Fruit fly (Drosophila melanogaster) whole organism, embryonic: ENCODE measurements around the gene rtv.

ENCODE experiments used
- Bgb ChIP-seq: fragments of 200-800 bp; sonication (Bioruptor generic); IDR thresholded peaks from 2 replicates; pipeline ENCODE4 v1.3.6; 2022; ENCODE audit warnings: missing biosample characterization, missing genetic modification characterization; ENCODE audit not compliant: partially characterized antibody
- CG10321 ChIP-seq: fragments of 200-800 bp; sonication (Bioruptor generic); IDR thresholded peaks from 2 replicates; pipeline ENCODE4 v1.3.6; 2022; ENCODE audit warnings: missing biosample characterization, missing genetic modification characterization
- CG11504 ChIP-seq: fragments of 200-800 bp; sonication (Bioruptor generic); optimal IDR thresholded peaks from 3 replicates; lab custom pipeline; 2019; ENCODE audit warnings: missing biosample characterization, mild to moderate bottlenecking, missing genetic modification characterization, moderate library complexity
- CG13123 ChIP-seq: fragments of 200-800 bp; sonication (Bioruptor generic); optimal IDR thresholded peaks from 2 replicates; lab custom pipeline; 2016; ENCODE audit warnings: missing biosample characterization, missing genetic modification characterization
- CG13894 ChIP-seq: fragments of 200-800 bp; sonication (Bioruptor generic); optimal IDR thresholded peaks from 3 replicates; lab custom pipeline; 2018; ENCODE audit warnings: missing biosample characterization, mild to moderate bottlenecking, missing genetic modification characterization, moderate library complexity
- CG15601 ChIP-seq: fragments of 200-800 bp; sonication (Bioruptor generic); optimal IDR thresholded peaks from 3 replicates; lab custom pipeline; 2019; ENCODE audit warnings: missing biosample characterization, mild to moderate bottlenecking, missing genetic modification characterization, moderate library complexity
- CG17361 ChIP-seq: fragments of 200-800 bp; sonication (Bioruptor generic); IDR thresholded peaks from 3 replicates; pipeline ENCODE4 v1.3.6; 2022; ENCODE audit warnings: missing biosample characterization, missing genetic modification characterization
- CG33557 ChIP-seq: fragments of 200-800 bp; sonication (Bioruptor generic); optimal IDR thresholded peaks from 2 replicates; lab custom pipeline; 2019; ENCODE audit warnings: missing biosample characterization, mild to moderate bottlenecking, missing genetic modification characterization, moderate library complexity
- CG34376 ChIP-seq: fragments of 200-800 bp; sonication (Bioruptor generic); optimal IDR thresholded peaks from 2 replicates; lab custom pipeline; 2018; ENCODE audit warnings: missing biosample characterization, mild to moderate bottlenecking, missing genetic modification characterization
- CG4820 ChIP-seq: fragments of 200-800 bp; sonication (Bioruptor generic); optimal IDR thresholded peaks from 3 replicates; lab custom pipeline; 2016; ENCODE audit warnings: missing biosample characterization, missing genetic modification characterization
- CG5953 ChIP-seq: fragments of 200-800 bp; sonication (Bioruptor generic); IDR thresholded peaks from 2 replicates; pipeline ENCODE4 v1.3.6; 2022; ENCODE audit warnings: missing biosample characterization, missing genetic modification characterization
- CG6791 ChIP-seq: fragments of 200-800 bp; sonication (Bioruptor generic); IDR thresholded peaks from 3 replicates; pipeline ENCODE4 v1.3.6; 2022; ENCODE audit warnings: missing biosample characterization, missing genetic modification characterization; ENCODE audit not compliant: partially characterized antibody
- CG7745 ChIP-seq: fragments of 200-800 bp; sonication (Bioruptor generic); optimal IDR thresholded peaks from 2 replicates; lab custom pipeline; 2018; ENCODE audit warnings: missing biosample characterization, mild to moderate bottlenecking, missing genetic modification characterization, moderate library complexity
- CG7839 ChIP-seq: fragments of 200-800 bp; sonication (Bioruptor generic); optimal IDR thresholded peaks from 3 replicates; lab custom pipeline; 2018; ENCODE audit warnings: missing biosample characterization, mild to moderate bottlenecking, missing genetic modification characterization, moderate library complexity
- CG8290 ChIP-seq, 3 experiments: fragments of 200-800 bp; sonication (Bioruptor generic); optimal IDR thresholded peaks; 2 replicates each; lab custom pipeline; 2016 to 2019; ENCODE audit warnings: missing biosample characterization in 3 of 3, missing genetic modification characterization in 3 of 3, mild to moderate bottlenecking in 2 of 3, moderate library complexity in 1 of 3
- Dek ChIP-seq: fragments of 200-800 bp; sonication (Bioruptor generic); optimal IDR thresholded peaks from 3 replicates; lab custom pipeline; 2019; ENCODE audit warnings: missing biosample characterization, mild to moderate bottlenecking, missing genetic modification characterization, moderate library complexity
- Drgx ChIP-seq: fragments of 200-800 bp; sonication (Bioruptor generic); IDR thresholded peaks from 2 replicates; pipeline ENCODE4 v1.3.6; 2022; ENCODE audit warnings: missing biosample characterization, missing genetic modification characterization
- ERR ChIP-seq: fragments of 200-800 bp; sonication (Bioruptor generic); optimal IDR thresholded peaks from 2 replicates; lab custom pipeline; 2016; ENCODE audit warnings: missing biosample characterization, missing genetic modification characterization
- HLH4C ChIP-seq: fragments of 200-800 bp; sonication (Bioruptor generic); IDR thresholded peaks from 3 replicates; pipeline ENCODE4 v1.3.6; 2022; ENCODE audit warnings: missing biosample characterization, missing genetic modification characterization; ENCODE audit not compliant: partially characterized antibody
- Hmr ChIP-seq: fragments of 200-800 bp; sonication (Bioruptor generic); optimal IDR thresholded peaks from 3 replicates; lab custom pipeline; 2017; ENCODE audit warnings: mild to moderate bottlenecking, missing biosample characterization, missing genetic modification reagents, missing genetic modification characterization
- Hr3 ChIP-seq: fragments of 200-800 bp; sonication (Bioruptor generic); optimal IDR thresholded peaks from 3 replicates; lab custom pipeline; 2016; ENCODE audit warnings: missing biosample characterization, missing genetic modification characterization
- NC2β ChIP-seq: fragments of 200-800 bp; sonication (Bioruptor generic); optimal IDR thresholded peaks from 2 replicates; lab custom pipeline; 2016; ENCODE audit warnings: missing biosample characterization, missing genetic modification characterization
- Ravus ChIP-seq: fragments of 200-800 bp; sonication (Bioruptor generic); IDR thresholded peaks from 2 replicates; pipeline ENCODE4 v1.3.6; 2022; ENCODE audit warnings: missing biosample characterization, missing genetic modification characterization
- Rfx ChIP-seq: fragments of 200-800 bp; sonication (Bioruptor generic); IDR thresholded peaks from 2 replicates; pipeline ENCODE4 v1.3.6; 2022; ENCODE audit warnings: missing biosample characterization, missing genetic modification characterization
- bab2 ChIP-seq: fragments of 200-800 bp; sonication (Bioruptor generic); optimal IDR thresholded peaks from 2 replicates; lab custom pipeline; 2016; ENCODE audit warnings: missing biosample characterization, missing genetic modification characterization
- bsh ChIP-seq, 2 experiments: fragments of 200-800 bp; sonication (Bioruptor generic); optimal IDR thresholded peaks; 2 replicates each; lab custom pipeline; 2017 to 2018; ENCODE audit warnings: mild to moderate bottlenecking in 2 of 2, missing biosample characterization in 2 of 2, missing genetic modification characterization in 2 of 2, moderate library complexity in 1 of 2
- dmrt99B ChIP-seq: fragments of 200-800 bp; sonication (Bioruptor generic); optimal IDR thresholded peaks from 2 replicates; lab custom pipeline; 2018; ENCODE audit warnings: missing biosample characterization, mild to moderate bottlenecking, missing genetic modification characterization, moderate library complexity
- dpn ChIP-seq, 2 experiments: fragments of 200-800 bp; sonication (Bioruptor generic); optimal IDR thresholded peaks; 3 replicates each; lab custom pipeline; 2016; ENCODE audit warnings: missing biosample characterization in 2 of 2, missing genetic modification characterization in 2 of 2
- en ChIP-seq: fragments of 200-800 bp; sonication (Bioruptor generic); optimal IDR thresholded peaks from 2 replicates; lab custom pipeline; 2016; ENCODE audit warnings: missing biosample characterization, missing genetic modification characterization
- fru ChIP-seq: fragments of >200 bp; optimal IDR thresholded peaks from 2 replicates; lab custom pipeline; 2017
- hb ChIP-seq: fragments of 200-800 bp; sonication (Bioruptor generic); IDR thresholded peaks from 3 replicates; pipeline ENCODE4 v1.3.6; 2022; ENCODE audit warnings: missing biosample characterization, missing genetic modification characterization; ENCODE audit not compliant: partially characterized antibody
- lbe ChIP-seq: fragments of 200-800 bp; sonication (Bioruptor generic); optimal IDR thresholded peaks from 2 replicates; lab custom pipeline; 2016; ENCODE audit warnings: missing biosample characterization, mild to moderate bottlenecking, missing genetic modification characterization
- odd ChIP-seq: fragments of 200-800 bp; sonication (Bioruptor generic); optimal IDR thresholded peaks from 2 replicates; lab custom pipeline; 2017; ENCODE audit warnings: missing biosample characterization, mild to moderate bottlenecking, missing genetic modification characterization
- pfk ChIP-seq: fragments of 200-800 bp; sonication (Bioruptor generic); optimal IDR thresholded peaks from 2 replicates; lab custom pipeline; 2018; ENCODE audit warnings: missing biosample characterization, mild to moderate bottlenecking, missing genetic modification characterization, moderate library complexity
- ro ChIP-seq: fragments of 200-800 bp; sonication (Bioruptor generic); IDR thresholded peaks from 2 replicates; pipeline ENCODE4 v1.3.6; 2022; ENCODE audit warnings: missing biosample characterization, missing genetic modification characterization
- sc ChIP-seq, 3 experiments: fragments of >200 bp in 2 of 3; fragments of 200-800 bp in 1 of 3; sonication (Bioruptor generic) in 1 of 3; optimal IDR thresholded peaks; 2 replicates in 2 of 3; 3 replicates in 1 of 3; lab custom pipeline; 2017; ENCODE audit warnings: mild to moderate bottlenecking in 1 of 3, missing biosample characterization in 1 of 3, missing genetic modification characterization in 1 of 3, missing genetic modification reagents in 1 of 3
- slp2 ChIP-seq: fragments of 200-800 bp; sonication (Bioruptor generic); optimal IDR thresholded peaks from 2 replicates; lab custom pipeline; 2016; ENCODE audit warnings: missing biosample characterization, missing genetic modification characterization
- tgo ChIP-seq: fragments of 200-800 bp; sonication (Bioruptor generic); IDR thresholded peaks from 3 replicates; pipeline ENCODE4 v1.3.6; 2022; ENCODE audit warnings: missing biosample characterization, missing genetic modification characterization
- twi ChIP-seq: fragments of 200-800 bp; optimal IDR thresholded peaks from 2 replicates; lab custom pipeline; 2019; ENCODE audit warnings: missing biosample characterization, mild to moderate bottlenecking, missing genetic modification characterization, moderate library complexity
- unc-4 ChIP-seq: fragments of 200-800 bp; sonication (Bioruptor generic); IDR thresholded peaks from 2 replicates; pipeline ENCODE4 v1.3.6; 2022; ENCODE audit warnings: missing biosample characterization, missing genetic modification characterization; ENCODE audit not compliant: partially characterized antibody
- z ChIP-seq: fragments of 200-800 bp; sonication (Bioruptor generic); IDR thresholded peaks from 3 replicates; pipeline ENCODE4 v1.3.6; 2022; ENCODE audit warnings: missing biosample characterization, missing genetic modification characterization

rtv gene

DNA sequence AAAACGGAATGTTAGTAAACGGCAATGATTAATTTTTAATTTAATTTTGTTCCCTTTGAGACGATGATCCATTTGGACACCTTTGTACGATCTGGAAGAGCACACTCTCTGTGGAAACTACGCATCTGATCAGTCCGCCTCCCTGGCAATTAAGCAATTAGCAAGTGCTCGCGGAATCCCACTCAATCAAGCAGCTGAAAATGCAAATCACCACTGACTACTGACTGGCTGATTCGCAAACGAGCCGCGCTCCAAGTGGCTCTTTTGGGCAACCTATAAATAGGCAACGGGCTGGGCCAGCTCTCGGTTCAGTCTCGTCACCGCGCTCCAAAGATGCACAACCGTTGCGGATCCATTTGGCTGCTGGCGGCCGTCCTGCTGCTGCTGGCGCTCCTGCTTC lies 10.0 kb downstream of the rtv start, which contains the start of gene CG15201:
Gene CG15201, plus strand, starts transcription at position 301 of the 400 bp plus-strand sequence.
- TF ChIP-seq z (GFP tag; lab: Robert Waterston, UW) (0 out of 3 replicates have a peak, but pooled peaks have one; percentile 25), CG13894 (tag; lab: Kevin White, UChicago) (no peak), hb (GFP tag; lab: Robert Waterston, UW) (no peak), lbe (no peak), bsh (GFP tag; optimal IDR thresholded peaks at IDR 0.05; lab: Kevin White, UChicago) (no peak)

DNA sequence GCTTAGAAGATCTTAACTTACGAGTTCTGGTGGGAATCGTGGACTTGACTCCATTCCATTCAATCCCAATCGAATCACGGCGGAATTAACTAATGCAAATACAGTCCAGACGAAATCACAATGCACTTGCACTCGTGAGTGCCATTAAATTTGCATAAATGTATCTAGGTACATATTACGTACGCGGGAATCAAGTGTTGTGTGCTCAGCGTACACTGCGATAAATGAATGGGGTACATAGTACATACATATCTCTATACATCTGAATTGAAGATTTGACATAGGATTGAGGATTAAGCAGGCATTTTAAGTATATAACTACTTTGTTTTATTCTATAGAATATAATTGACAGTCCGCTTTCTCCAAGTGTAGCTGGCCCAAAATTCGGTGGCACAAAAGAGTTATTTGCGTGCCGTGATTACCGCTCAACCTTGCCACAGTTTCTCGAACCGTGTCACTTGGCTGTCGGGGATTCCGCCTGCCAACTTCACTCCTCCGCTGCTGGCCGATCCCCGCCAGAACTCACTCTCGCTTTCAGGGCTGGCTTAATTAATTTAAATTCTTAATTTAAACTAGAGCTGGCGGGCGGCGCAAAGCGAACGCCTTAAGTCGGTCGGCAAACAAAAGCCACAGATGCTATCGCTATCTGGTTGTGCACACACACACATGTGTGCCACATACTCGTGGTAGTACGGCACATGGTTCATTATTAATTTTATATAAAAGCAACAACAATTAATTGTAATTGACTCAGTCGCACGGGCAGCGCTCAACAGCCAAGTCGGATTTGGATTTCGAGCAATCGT lies 11.8 kb downstream of the rtv start, which contains the start of the genes CG15199 and CG15202:
Gene CG15199, minus strand, starts transcription at position 51 of the 807 bp plus-strand sequence.
Gene CG15202, plus strand, starts transcription at position 757 of the 807 bp plus-strand sequence.
- TF ChIP-seq Ravus (GFP tag; lab: Robert Waterston, UW): no peak
- TF ChIP-seq CG13123 (GFP tag; lab: Kevin White, UChicago): no peak
- TF ChIP-seq CG7839 (tag; lab: Kevin White, UChicago): peak; percentile 46
- TF ChIP-seq dmrt99B (tag; lab: Kevin White, UChicago): peak; percentile 50
- TF ChIP-seq HLH4C: no peak
- no peak for TF ChIP-seq Drgx (GFP tag; lab: Robert Waterston, UW)
- no peak for TF ChIP-seq CG15601
- TF ChIP-seq en (GFP tag; lab: Kevin White, UChicago): no peak
- no peak for TF ChIP-seq CG6791 (GFP tag; lab: Robert Waterston, UW)
- TF ChIP-seq dpn (GFP tag; optimal IDR thresholded peaks at IDR 0.05; lab: Kevin White, UChicago): peak in 1 of 2 experiments; percentile 8
- TF ChIP-seq Rfx (GFP tag; lab: Robert Waterston, UW): no peak
- no peak for TF ChIP-seq Hr3 (GFP tag; lab: Kevin White, UChicago)
- no peak for TF ChIP-seq CG7745 (tag; lab: Kevin White, UChicago)

DNA sequence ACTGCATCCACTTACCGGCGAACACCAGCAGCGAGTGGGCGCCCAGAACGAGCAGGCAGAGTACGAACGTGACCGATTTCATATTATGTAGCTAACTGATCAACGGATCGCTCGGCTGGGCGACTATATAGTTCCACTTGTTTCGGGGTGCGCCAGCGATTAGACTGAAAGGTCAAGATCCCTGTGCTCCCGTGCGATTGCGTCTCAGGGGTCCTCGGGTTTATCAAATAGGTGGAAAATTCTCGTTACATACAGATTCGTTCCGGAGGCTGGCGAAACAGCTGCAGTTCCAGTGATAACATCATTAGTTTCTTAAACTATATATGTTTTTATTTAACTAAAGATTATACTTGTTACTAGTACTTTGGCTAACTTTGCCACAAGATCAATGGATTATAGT lies 13.6 kb downstream of the rtv start, which contains the start of gene ssp7:
Gene ssp7, minus strand, starts transcription at position 101 of the 400 bp plus-strand sequence.
- TF ChIP-seq CG34376 (GFP tag; lab: Kevin White, UChicago): peak; percentile 20
- TF ChIP-seq NC2β: no peak
- TF ChIP-seq unc-4: no peak
- no peak for TF ChIP-seq Bgb (GFP tag; lab: Robert Waterston, UW)

DNA sequence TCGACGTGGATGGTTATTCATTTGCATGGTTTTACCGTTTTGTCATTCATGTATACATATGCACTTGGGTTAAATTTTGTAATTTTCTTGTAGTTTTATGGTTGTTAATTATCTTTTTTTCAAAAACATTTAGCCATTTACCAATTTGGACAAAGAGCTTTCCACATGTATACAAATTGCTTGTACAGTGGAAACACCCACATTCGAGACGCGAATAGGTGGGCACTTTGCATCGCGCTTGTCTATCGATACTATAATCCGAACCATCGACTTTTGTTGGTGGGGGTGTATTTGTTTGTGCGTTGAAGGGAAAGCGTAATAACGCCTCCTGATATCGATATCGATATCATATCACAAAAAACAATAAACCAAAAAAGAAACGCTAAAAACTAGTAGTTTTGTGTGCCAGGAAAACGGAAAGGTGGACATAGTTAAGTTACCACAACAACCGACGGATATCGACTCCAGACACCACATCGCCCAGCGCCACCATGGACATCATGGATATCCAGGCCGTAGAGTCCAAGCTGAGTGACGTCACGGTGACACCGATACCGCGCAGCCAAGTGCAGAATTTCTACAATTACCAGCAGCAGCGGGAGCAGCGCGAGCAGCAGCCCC lies 16.1 kb downstream of the rtv start, which contains the start of gene CDK2AP1:
Gene CDK2AP1, plus strand, starts transcription at position 294 of the 621 bp plus-strand sequence.
- TF ChIP-seq bab2 (GFP tag; lab: Kevin White, UChicago): peak; percentile 18
- no peak for TF ChIP-seq CG11504 (tag; lab: Kevin White, UChicago)
- TF ChIP-seq fru: no peak
- TF ChIP-seq pfk (GFP tag; lab: Kevin White, UChicago): no peak
- TF ChIP-seq CG8290 (GFP tag; optimal IDR thresholded peaks at IDR 0.05; lab: Kevin White, UChicago): peak; percentile 19
- no peak for TF ChIP-seq CG8290 (tag; optimal IDR thresholded peaks at IDR 0.05; lab: Kevin White, UChicago)
- peak; percentile 11 for TF ChIP-seq slp2 (GFP tag; lab: Kevin White, UChicago)
- peak; percentile 39 for TF ChIP-seq Dek (tag; lab: Kevin White, UChicago)
- TF ChIP-seq CG13894 (tag; lab: Kevin White, UChicago): peak; percentile 31
- TF ChIP-seq sc (optimal IDR thresholded peaks at IDR 0.05; lab: Kevin White, UChicago): no peak
- no peak for TF ChIP-seq sc (GFP tag; optimal IDR thresholded peaks at IDR 0.05; lab: Kevin White, UChicago)
- TF ChIP-seq ro (GFP tag; lab: Robert Waterston, UW): no peak
- no peak for TF ChIP-seq CG10321 (GFP tag; lab: Robert Waterston, UW)
- TF ChIP-seq CG17361 (GFP tag; lab: Robert Waterston, UW): peak; percentile 47; the same call in 1 of the 3 replicates
- no peak for TF ChIP-seq CG5953 (GFP tag; lab: Robert Waterston, UW)
- TF ChIP-seq dmrt99B (tag; lab: Kevin White, UChicago): no peak
- no peak for TF ChIP-seq CG7745 (tag; lab: Kevin White, UChicago)
- no peak for TF ChIP-seq twi
- TF ChIP-seq odd (GFP tag; lab: Kevin White, UChicago): no peak
- TF ChIP-seq ERR (GFP tag; lab: Kevin White, UChicago): no peak
- TF ChIP-seq tgo (GFP tag; lab: Robert Waterston, UW): no peak
- TF ChIP-seq Hmr: peak; percentile 10
- no peak for TF ChIP-seq CG33557 (GFP tag; lab: Kevin White, UChicago)
- no peak for TF ChIP-seq CG4820 (GFP tag; lab: Kevin White, UChicago)
